Fruit fly (Drosophila melanogaster) whole organism, embryonic: ENCODE results near the gene CG5355.

Source experiments
- BEAF-32 ChIP-seq: fragments of 200-800 bp; sonication (Bioruptor generic); optimal IDR thresholded peaks from 3 replicates; lab custom pipeline; 2017; ENCODE audit warnings: missing biosample characterization, missing genetic modification characterization, mild to moderate bottlenecking, moderate library complexity, missing genetic modification reagents
- Bdp1 ChIP-seq: fragments of 200-800 bp; sonication (Bioruptor generic); optimal IDR thresholded peaks from 3 replicates; lab custom pipeline; 2016; ENCODE audit warnings: missing biosample characterization, missing genetic modification characterization
- Blimp-1 ChIP-seq: fragments of 200-800 bp; sonication (Bioruptor generic); optimal IDR thresholded peaks from 3 replicates; lab custom pipeline; 2018; ENCODE audit warnings: missing biosample characterization, missing genetic modification characterization, mild to moderate bottlenecking, moderate library complexity, missing genetic modification reagents
- C15 ChIP-seq: fragments of 200-800 bp; sonication (Bioruptor generic); IDR thresholded peaks from 3 replicates; pipeline ENCODE4 v1.3.6; 2022; ENCODE audit warnings: missing biosample characterization, missing genetic modification characterization
- CG10959 ChIP-seq: fragments of 200-800 bp; sonication (Bioruptor generic); IDR thresholded peaks from 2 replicates; pipeline ENCODE4 v1.3.6; 2022; ENCODE audit warnings: missing biosample characterization, missing genetic modification characterization
- CG10979 ChIP-seq: fragments of 200-800 bp; sonication (Bioruptor generic); optimal IDR thresholded peaks from 2 replicates; lab custom pipeline; 2018; ENCODE audit warnings: missing biosample characterization, mild to moderate bottlenecking, missing genetic modification characterization, moderate library complexity
- CG11093 ChIP-seq: fragments of 200-800 bp; sonication (Bioruptor generic); IDR thresholded peaks from 3 replicates; pipeline ENCODE4 v1.3.6; 2022; ENCODE audit warnings: missing biosample characterization, missing genetic modification characterization
- CG11504 ChIP-seq: fragments of 200-800 bp; sonication (Bioruptor generic); optimal IDR thresholded peaks from 3 replicates; lab custom pipeline; 2019; ENCODE audit warnings: missing biosample characterization, mild to moderate bottlenecking, missing genetic modification characterization, moderate library complexity
- CG11560 ChIP-seq: fragments of 200-800 bp; sonication (Bioruptor generic); IDR thresholded peaks from 3 replicates; pipeline ENCODE4 v1.3.6; 2022; ENCODE audit warnings: missing biosample characterization, missing genetic modification characterization
- CG1233 ChIP-seq: fragments of 200-800 bp; sonication (Bioruptor generic); optimal IDR thresholded peaks from 4 replicates; lab custom pipeline; 2018; ENCODE audit warnings: missing biosample characterization, mild to moderate bottlenecking, missing genetic modification characterization
- CG13624 ChIP-seq: fragments of 200-800 bp; sonication (Bioruptor generic); optimal IDR thresholded peaks from 2 replicates; lab custom pipeline; 2016; ENCODE audit warnings: missing biosample characterization, missing genetic modification characterization
- CG18262 ChIP-seq: fragments of 200-800 bp; optimal IDR thresholded peaks from 3 replicates; lab custom pipeline; 2019; ENCODE audit warnings: missing biosample characterization, mild to moderate bottlenecking, missing genetic modification characterization, moderate library complexity
- CG31365 ChIP-seq: fragments of 200-800 bp; sonication (Bioruptor generic); optimal IDR thresholded peaks from 2 replicates; lab custom pipeline; 2018; ENCODE audit warnings: missing biosample characterization, mild to moderate bottlenecking, missing genetic modification characterization
- CG3163 ChIP-seq: fragments of 200-800 bp; sonication (Bioruptor generic); optimal IDR thresholded peaks from 3 replicates; lab custom pipeline; 2016; ENCODE audit warnings: missing biosample characterization, missing genetic modification characterization
- CG3281 ChIP-seq: fragments of 200-800 bp; sonication (Bioruptor generic); optimal IDR thresholded peaks from 3 replicates; lab custom pipeline; 2017; ENCODE audit warnings: missing biosample characterization, mild to moderate bottlenecking, missing genetic modification characterization
- CG33213 ChIP-seq: fragments of 200-800 bp; sonication (Bioruptor generic); optimal IDR thresholded peaks from 3 replicates; lab custom pipeline; 2016; ENCODE audit warnings: missing biosample characterization, missing genetic modification characterization
- CG33557 ChIP-seq: fragments of 200-800 bp; sonication (Bioruptor generic); optimal IDR thresholded peaks from 2 replicates; lab custom pipeline; 2019; ENCODE audit warnings: missing biosample characterization, mild to moderate bottlenecking, missing genetic modification characterization, moderate library complexity
- CG4404 ChIP-seq: fragments of 200-800 bp; sonication (Bioruptor generic); IDR thresholded peaks from 2 replicates; pipeline ENCODE4 v1.3.6; 2022; ENCODE audit warnings: missing biosample characterization, missing genetic modification characterization
- CG5245 ChIP-seq: fragments of 200-800 bp; sonication (Bioruptor generic); optimal IDR thresholded peaks from 3 replicates; lab custom pipeline; 2016; ENCODE audit warnings: missing biosample characterization, missing genetic modification characterization
- CG6791 ChIP-seq: fragments of 200-800 bp; sonication (Bioruptor generic); IDR thresholded peaks from 3 replicates; pipeline ENCODE4 v1.3.6; 2022; ENCODE audit warnings: missing biosample characterization, missing genetic modification characterization; ENCODE audit not compliant: partially characterized antibody
- CG9797 ChIP-seq: fragments of 200-800 bp; sonication (Bioruptor generic); optimal IDR thresholded peaks from 3 replicates; lab custom pipeline; 2018; ENCODE audit warnings: missing biosample characterization, mild to moderate bottlenecking, missing genetic modification characterization
- D19B ChIP-seq: fragments of 200-800 bp; sonication (Bioruptor generic); optimal IDR thresholded peaks from 2 replicates; lab custom pipeline; 2017; ENCODE audit warnings: missing biosample characterization, mild to moderate bottlenecking, missing genetic modification characterization
- Dref ChIP-seq: fragments of 200-800 bp; sonication (Bioruptor generic); IDR thresholded peaks from 2 replicates; pipeline ENCODE4 v1.3.6; 2022; ENCODE audit warnings: missing biosample characterization, missing genetic modification characterization
- Hsf ChIP-seq: fragments of 200-800 bp; sonication (Bioruptor generic); optimal IDR thresholded peaks from 3 replicates; lab custom pipeline; 2016; ENCODE audit warnings: missing biosample characterization, missing genetic modification characterization
- Mes4 ChIP-seq: fragments of 200-800 bp; sonication (Bioruptor generic); optimal IDR thresholded peaks from 2 replicates; lab custom pipeline; 2016; ENCODE audit warnings: missing biosample characterization, missing genetic modification characterization
- NC2β ChIP-seq: fragments of 200-800 bp; sonication (Bioruptor generic); optimal IDR thresholded peaks from 2 replicates; lab custom pipeline; 2016; ENCODE audit warnings: missing biosample characterization, missing genetic modification characterization
- Neu2 ChIP-seq: fragments of 200-800 bp; sonication (Bioruptor generic); optimal IDR thresholded peaks from 3 replicates; lab custom pipeline; 2016; ENCODE audit warnings: missing biosample characterization, missing genetic modification characterization, borderline replicate concordance
- Oaz ChIP-seq: fragments of 200-800 bp; sonication (Bioruptor generic); IDR thresholded peaks from 2 replicates; pipeline ENCODE4 v1.3.6; 2022; ENCODE audit warnings: missing biosample characterization, missing genetic modification characterization
- Optix ChIP-seq: fragments of 200-800 bp; sonication (Bioruptor generic); IDR thresholded peaks from 3 replicates; pipeline ENCODE4 v1.3.6; 2022; ENCODE audit warnings: missing biosample characterization, missing genetic modification characterization
- Ptx1 ChIP-seq: fragments of 200-800 bp; sonication (Bioruptor generic); IDR thresholded peaks from 2 replicates; pipeline ENCODE4 v1.3.6; 2022; ENCODE audit warnings: missing biosample characterization, missing genetic modification characterization
- Rx ChIP-seq: fragments of 200-800 bp; sonication (Bioruptor generic); IDR thresholded peaks from 2 replicates; pipeline ENCODE4 v1.3.6; 2022; ENCODE audit warnings: missing biosample characterization, missing genetic modification characterization
- Stat92E ChIP-seq, 3 experiments: fragments of >200 bp in 2 of 3; fragments of 200-800 bp in 1 of 3; sonication (Bioruptor generic) in 1 of 3; optimal IDR thresholded peaks; 2 replicates each; lab custom pipeline; 2017 to 2019; ENCODE audit warnings: missing biosample characterization in 3 of 3, missing genetic modification characterization in 3 of 3, mild to moderate bottlenecking in 1 of 3, moderate library complexity in 1 of 3
- Tbp ChIP-seq: fragments of >200 bp; optimal IDR thresholded peaks from 2 replicates; lab custom pipeline; 2018; ENCODE audit warnings: missing biosample characterization, missing genetic modification characterization
- ac ChIP-seq: fragments of 200-800 bp; sonication (Bioruptor generic); optimal IDR thresholded peaks from 3 replicates; lab custom pipeline; 2017; ENCODE audit warnings: missing biosample characterization, mild to moderate bottlenecking, missing genetic modification characterization
- chm ChIP-seq: fragments of 200-800 bp; sonication (Bioruptor generic); IDR thresholded peaks from 2 replicates; pipeline ENCODE4 v1.3.6; 2022; ENCODE audit warnings: missing biosample characterization, missing genetic modification characterization
- crp ChIP-seq, 2 experiments: fragments of 200-800 bp; sonication (Bioruptor generic); optimal IDR thresholded peaks; 2 replicates in 1 of 2; 3 replicates in 1 of 2; lab custom pipeline; 2017; ENCODE audit warnings: missing biosample characterization in 2 of 2, missing genetic modification characterization in 2 of 2, mild to moderate bottlenecking in 1 of 2, moderate library complexity in 1 of 2
- dpn ChIP-seq, 2 experiments: fragments of 200-800 bp; sonication (Bioruptor generic); optimal IDR thresholded peaks; 3 replicates each; lab custom pipeline; 2016; ENCODE audit warnings: missing biosample characterization in 2 of 2, missing genetic modification characterization in 2 of 2
- en ChIP-seq: fragments of 200-800 bp; sonication (Bioruptor generic); optimal IDR thresholded peaks from 2 replicates; lab custom pipeline; 2016; ENCODE audit warnings: missing biosample characterization, missing genetic modification characterization
- fd102C ChIP-seq: fragments of 200-800 bp; sonication (Bioruptor generic); optimal IDR thresholded peaks from 2 replicates; lab custom pipeline; 2018; ENCODE audit warnings: missing biosample characterization, mild to moderate bottlenecking, missing genetic modification characterization, moderate library complexity
- gro ChIP-seq: fragments of 200-800 bp; sonication (Bioruptor generic); optimal IDR thresholded peaks from 2 replicates; lab custom pipeline; 2016; ENCODE audit warnings: missing biosample characterization, missing genetic modification characterization
- gsb ChIP-seq: fragments of 200-800 bp; sonication (Bioruptor generic); IDR thresholded peaks from 2 replicates; pipeline ENCODE4 v1.3.6; 2022; ENCODE audit warnings: missing biosample characterization, missing genetic modification characterization
- mld ChIP-seq: fragments of 200-800 bp; sonication (Bioruptor generic); IDR thresholded peaks from 3 replicates; pipeline ENCODE4 v1.3.6; 2022; ENCODE audit warnings: missing biosample characterization, missing genetic modification characterization; ENCODE audit not compliant: partially characterized antibody
- onecut ChIP-seq: fragments of 200-800 bp; sonication (Bioruptor generic); IDR thresholded peaks from 2 replicates; pipeline ENCODE4 v1.3.6; 2022; ENCODE audit warnings: missing biosample characterization, missing genetic modification characterization
- pan ChIP-seq, 4 experiments: fragments of >200 bp in 3 of 4; fragments of 200-800 bp in 1 of 4; sonication (Bioruptor generic) in 1 of 4; optimal IDR thresholded peaks in 3 of 4; IDR thresholded peaks in 1 of 4; 2 replicates each; pipeline versions ENCODE4 v1.3.6 to Lab custom; 2017 to 2022; ENCODE audit warnings: missing biosample characterization in 2 of 4, missing genetic modification characterization in 2 of 4, mixed read lengths in 1 of 4
- peb ChIP-seq: fragments of 200-800 bp; sonication (Bioruptor generic); IDR thresholded peaks from 2 replicates; pipeline ENCODE4 v1.3.6; 2022; ENCODE audit warnings: missing biosample characterization, missing genetic modification characterization
- stwl ChIP-seq: fragments of 200-800 bp; sonication (Bioruptor generic); optimal IDR thresholded peaks from 3 replicates; lab custom pipeline; 2018; ENCODE audit warnings: missing biosample characterization, mild to moderate bottlenecking, missing genetic modification characterization, moderate library complexity
- tx ChIP-seq: fragments of 200-800 bp; sonication (Bioruptor generic); optimal IDR thresholded peaks from 2 replicates; lab custom pipeline; 2016; ENCODE audit warnings: missing biosample characterization, missing genetic modification characterization
- usp ChIP-seq: fragments of >200 bp; optimal IDR thresholded peaks from 2 replicates; lab custom pipeline; 2017; ENCODE audit warnings: missing biosample characterization, missing genetic modification characterization
- zf30C ChIP-seq: fragments of 200-800 bp; sonication (Bioruptor generic); optimal IDR thresholded peaks from 3 replicates; lab custom pipeline; 2018; ENCODE audit warnings: missing biosample characterization, mild to moderate bottlenecking, missing genetic modification characterization

The CG5355 gene

DNA sequence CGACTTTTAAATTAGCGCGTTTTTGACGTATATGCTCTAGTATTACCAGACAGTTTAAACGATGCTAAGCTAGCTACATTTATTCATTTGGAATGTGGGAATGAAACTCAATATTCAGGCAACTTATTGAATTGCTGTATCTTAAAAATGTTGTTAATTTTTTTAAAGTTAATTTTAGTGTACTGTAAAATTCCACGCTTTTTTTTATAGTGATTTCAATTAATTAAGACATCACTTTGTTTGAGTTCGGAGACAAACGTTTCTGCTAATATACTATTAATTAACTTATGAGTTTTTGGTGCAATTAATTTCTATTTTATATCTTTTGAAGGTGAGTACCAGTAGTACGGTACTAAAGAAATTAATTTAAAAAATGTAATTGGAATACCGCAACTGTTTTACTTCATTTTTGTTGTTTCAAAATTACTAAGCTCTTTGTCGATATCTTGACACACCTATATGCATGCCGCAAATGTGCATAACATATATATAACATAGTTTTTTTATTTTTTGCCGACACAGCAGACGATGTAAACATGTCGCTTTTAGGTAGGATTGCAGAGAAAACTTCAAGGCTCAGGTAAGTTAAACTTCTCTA, 27.0 kb downstream of the CG5355 start, which contains the start of the genes Cdk1 and mRpS7 (continued):
- TF ChIP-seq BEAF-32 (GFP tag; lab: Kevin White, UChicago) = peak; percentile 33
- TF ChIP-seq peb = no peak
- peak; percentile 66 for TF ChIP-seq CG1233 (GFP tag; lab: Kevin White, UChicago)
- TF ChIP-seq Rx (GFP tag; lab: Robert Waterston, UW) = no peak
- no peak for TF ChIP-seq stwl (tag; lab: Kevin White, UChicago)
- 0 out of 2 replicates have a peak, but pooled peaks have one; percentile 12 for TF ChIP-seq onecut (GFP tag; lab: Robert Waterston, UW)
- TF ChIP-seq Ptx1 (GFP tag; lab: Robert Waterston, UW) = peak; percentile 65
- peak; percentile 8 for TF ChIP-seq CG3163 (GFP tag; lab: Kevin White, UChicago)
- peak; percentile 70 for TF ChIP-seq CG10979 (tag; lab: Kevin White, UChicago)
- peak; percentile 55 for TF ChIP-seq Blimp-1 (GFP tag; lab: Kevin White, UChicago)
- TF ChIP-seq Optix (GFP tag; lab: Robert Waterston, UW) = no peak
- TF ChIP-seq Hsf (GFP tag; lab: Kevin White, UChicago) = peak; percentile 79
- TF ChIP-seq CG33557 (GFP tag; lab: Kevin White, UChicago) = peak; percentile 40
- TF ChIP-seq CG33213 = no peak
- peak; percentile 68 for TF ChIP-seq chm (GFP tag; lab: Robert Waterston, UW)
- peak; percentile 28 for TF ChIP-seq CG9797 (GFP tag; lab: Kevin White, UChicago)
- no peak for TF ChIP-seq zf30C (GFP tag; lab: Kevin White, UChicago)
- no peak for TF ChIP-seq C15 (GFP tag; lab: Robert Waterston, UW)
- no peak for TF ChIP-seq Tbp (GFP tag; lab: Kevin White, UChicago)
- TF ChIP-seq mld (GFP tag; lab: Robert Waterston, UW) = no peak
- no peak for TF ChIP-seq Dref (GFP tag; lab: Robert Waterston, UW)
- no peak for TF ChIP-seq CG31365 (tag; lab: Kevin White, UChicago)
- no peak for TF ChIP-seq CG10959
- peak; percentile 45 for TF ChIP-seq Oaz (GFP tag; lab: Robert Waterston, UW)
- TF ChIP-seq fd102C (GFP tag; lab: Kevin White, UChicago) = no peak
- no peak for TF ChIP-seq pan (optimal IDR thresholded peaks at IDR 0.05; lab: Kevin White, UChicago)
- peak in 1 of 2 experiments; percentile 82 for TF ChIP-seq pan (GFP tag; optimal IDR thresholded peaks at IDR 0.05 in 1 of 2, IDR thresholded peaks at IDR 0.05 in 1 of 2)
- peak; percentile 31 for TF ChIP-seq NC2β
- no peak for TF ChIP-seq Stat92E (GFP tag; optimal IDR thresholded peaks at IDR 0.05; lab: Kevin White, UChicago)
- no peak for TF ChIP-seq usp (GFP tag; lab: Kevin White, UChicago)
- TF ChIP-seq CG11560 (tag; lab: Robert Waterston, UW) = no peak
- TF ChIP-seq ac = no peak
- TF ChIP-seq CG13624 (GFP tag; lab: Kevin White, UChicago) = peak; percentile 63
- no peak for TF ChIP-seq en (GFP tag; lab: Kevin White, UChicago)
- peak; percentile 44 for TF ChIP-seq tx (GFP tag; lab: Kevin White, UChicago)
- TF ChIP-seq CG11504 (tag; lab: Kevin White, UChicago) = peak; percentile 85
- no peak for TF ChIP-seq Neu2 (GFP tag; lab: Kevin White, UChicago)
- TF ChIP-seq CG6791 (GFP tag; lab: Robert Waterston, UW) = no peak
- 0 out of 2 replicates have a peak, but pooled peaks have one; percentile 32 for TF ChIP-seq gsb (GFP tag; lab: Robert Waterston, UW)
- peak; percentile 84 for TF ChIP-seq CG18262
- TF ChIP-seq crp (GFP tag; optimal IDR thresholded peaks at IDR 0.05; lab: Kevin White, UChicago) = peak in 1 of 2 experiments; percentile 35
- peak; percentile 29 to 62 for TF ChIP-seq dpn (GFP tag; optimal IDR thresholded peaks at IDR 0.05; lab: Kevin White, UChicago)
- TF ChIP-seq CG5245 (GFP tag; lab: Kevin White, UChicago) = peak; percentile 30
- TF ChIP-seq CG11093 = 0 out of 3 replicates have a peak, but pooled peaks have one; percentile 16
- peak; percentile 48 for TF ChIP-seq CG4404 (GFP tag; lab: Robert Waterston, UW)
- TF ChIP-seq CG3281 (GFP tag; lab: Kevin White, UChicago) = peak; percentile 75
- peak; percentile 59 for TF ChIP-seq D19B (GFP tag; lab: Kevin White, UChicago)
- no peak for TF ChIP-seq gro
- peak; percentile 47 for TF ChIP-seq Mes4
- TF ChIP-seq Bdp1 (GFP tag; lab: Kevin White, UChicago) = no peak
